Worm (Caenorhabditis elegans) whole organism, L4 larva: Measurements from ENCODE around the gene C18G1.9.

Experiments
- D1046.2 ChIP-seq: fragments of 200-800 bp; sonication (Bioruptor generic); IDR thresholded peaks from 2 replicates; pipeline ENCODE4 v1.3.6; 2022; ENCODE audit warnings: missing genetic modification characterization, missing compliant biosample characterization
- F37D6.2 ChIP-seq: sonication (generic microtip); optimal IDR thresholded peaks from 2 replicates; lab custom pipeline; 2016; ENCODE audit warnings: mild to moderate bottlenecking, missing genetic modification characterization, missing compliant biosample characterization
- F44E2.7 ChIP-seq: fragments of 200-800 bp; sonication (Bioruptor generic); IDR thresholded peaks from 2 replicates; pipeline ENCODE4 v2.1.2; 2022; ENCODE audit warnings: missing genetic modification characterization, missing compliant biosample characterization
- F49E8.2 ChIP-seq: sonication (generic microtip); optimal IDR thresholded peaks from 2 replicates; lab custom pipeline; 2016; ENCODE audit warnings: missing compliant biosample characterization, mild to moderate bottlenecking, missing genetic modification characterization, borderline replicate concordance
- R02D3.7 ChIP-seq: fragments of 150-350 bp; sonication (generic microtip); optimal IDR thresholded peaks from 3 replicates; lab custom pipeline; 2014; ENCODE audit warnings: missing biosample characterization, missing genetic modification characterization
- T26A8.4 ChIP-seq: fragments of 200-800 bp; sonication (Bioruptor generic); IDR thresholded peaks from 2 replicates; pipeline ENCODE4 v1.3.6; 2022; ENCODE audit warnings: missing genetic modification characterization, missing compliant biosample characterization
- Y5F2A.4 ChIP-seq: fragments of 200-800 bp; sonication (Bioruptor generic); optimal IDR thresholded peaks from 2 replicates; lab custom pipeline; 2018; ENCODE audit warnings: mild to moderate bottlenecking, missing genetic modification characterization, missing compliant biosample characterization
- Y75B8A.6 ChIP-seq: fragments of 200-800 bp; sonication (Bioruptor generic); IDR thresholded peaks from 2 replicates; pipeline ENCODE4 v1.3.6; 2022; ENCODE audit warnings: missing genetic modification reagents, missing genetic modification characterization, missing compliant biosample characterization
- aha-1 ChIP-seq: fragments of 150-350 bp; peaks from one replicate; lab custom pipeline; 2014; ENCODE audit warnings: missing biosample characterization, missing genetic modification characterization
- aly-2 ChIP-seq: sonication (generic microtip); optimal IDR thresholded peaks from 2 replicates; lab custom pipeline; 2018; ENCODE audit warnings: missing biosample characterization, missing genetic modification characterization
- ama-1 ChIP-seq: fragments of 150-350 bp; optimal IDR thresholded peaks from 2 replicates; lab custom pipeline; 2014; ENCODE audit warnings: inconsistent platforms, mixed read lengths
- attf-4 ChIP-seq: sonication (generic microtip); optimal IDR thresholded peaks from 3 replicates; lab custom pipeline; 2017; ENCODE audit warnings: missing biosample characterization, missing genetic modification characterization
- ceh-20 ChIP-seq: fragments of 200-800 bp; sonication (Bioruptor generic); IDR thresholded peaks from 2 replicates; pipeline ENCODE4 v1.3.6; 2022; ENCODE audit warnings: missing genetic modification reagents, missing genetic modification characterization, missing compliant biosample characterization
- ceh-62 ChIP-seq: sonication (generic microtip); optimal IDR thresholded peaks from 2 replicates; lab custom pipeline; 2017; ENCODE audit warnings: missing biosample characterization, missing genetic modification characterization
- ces-1 ChIP-seq: fragments of 150-350 bp; sonication (generic microtip); optimal IDR thresholded peaks from 4 replicates; lab custom pipeline; 2014; ENCODE audit warnings: missing biosample characterization, missing genetic modification reagents, missing genetic modification characterization
- daf-12 ChIP-seq: fragments of 150-350 bp; optimal IDR thresholded peaks from 2 replicates; lab custom pipeline; 2014; ENCODE audit warnings: missing biosample characterization, missing genetic modification reagents, missing genetic modification characterization
- daf-16 ChIP-seq, 3 experiments: sonication (generic microtip); optimal IDR thresholded peaks; 2 replicates each; lab custom pipeline; 2016 to 2017; ENCODE audit warnings: missing genetic modification characterization in 3 of 3, missing genetic modification reagents in 3 of 3, mild to moderate bottlenecking in 2 of 3, missing compliant biosample characterization in 2 of 3, missing biosample characterization in 1 of 3, moderate library complexity in 1 of 3
- daf-19 ChIP-seq: fragments of 200-800 bp; sonication (Bioruptor generic); conservative IDR thresholded peaks from 2 replicates; pipeline ENCODE4 v1.3.6; 2022; ENCODE audit warnings: missing genetic modification characterization, missing compliant biosample characterization
- daf-8 ChIP-seq: fragments of 200-800 bp; sonication (Bioruptor generic); IDR thresholded peaks from 2 replicates; pipeline ENCODE4 v1.3.6; 2022; ENCODE audit warnings: missing genetic modification characterization, missing compliant biosample characterization
- dmd-6 ChIP-seq: fragments of 200-800 bp; sonication (Bioruptor generic); IDR thresholded peaks from 2 replicates; pipeline ENCODE4 v1.3.6; 2022; ENCODE audit warnings: missing genetic modification reagents, missing genetic modification characterization, missing compliant biosample characterization
- duxl-1 ChIP-seq: sonication (generic microtip); optimal IDR thresholded peaks from 2 replicates; lab custom pipeline; 2016; ENCODE audit warnings: mild to moderate bottlenecking, missing genetic modification characterization, moderate library complexity, missing compliant biosample characterization; ENCODE audit not compliant: poor library complexity
- dve-1 ChIP-seq: sonication (generic microtip); optimal IDR thresholded peaks from 2 replicates; lab custom pipeline; 2017; ENCODE audit warnings: antibody characterized with exemption, mild to moderate bottlenecking, missing genetic modification characterization, missing compliant biosample characterization; ENCODE audit not compliant: insufficient read depth
- fkh-10 ChIP-seq: fragments of 150-350 bp; optimal IDR thresholded peaks from 2 replicates; lab custom pipeline; 2014; ENCODE audit warnings: missing biosample characterization, missing genetic modification reagents, missing genetic modification characterization
- fos-1 ChIP-seq: fragments of 150-350 bp; optimal IDR thresholded peaks from 2 replicates; lab custom pipeline; 2014; ENCODE audit warnings: missing biosample characterization, missing genetic modification characterization
- hlh-11 ChIP-seq: fragments of 200-800 bp; sonication (Bioruptor generic); optimal IDR thresholded peaks from 2 replicates; lab custom pipeline; 2018; ENCODE audit warnings: mild to moderate bottlenecking, missing genetic modification characterization, missing compliant biosample characterization
- hmg-1.1 ChIP-seq: fragments of 200-800 bp; sonication (Bioruptor generic); IDR thresholded peaks from 2 replicates; pipeline ENCODE4 v1.3.6; 2022; ENCODE audit warnings: missing genetic modification reagents, missing genetic modification characterization, missing compliant biosample characterization
- jun-1 ChIP-seq: fragments of 150-350 bp; optimal IDR thresholded peaks from 2 replicates; lab custom pipeline; 2014; ENCODE audit warnings: missing biosample characterization, missing genetic modification reagents, missing genetic modification characterization
- lin-1 ChIP-seq: fragments of 200-800 bp; sonication (Bioruptor generic); IDR thresholded peaks from 2 replicates; pipeline ENCODE4 v1.3.6; 2022; ENCODE audit warnings: missing genetic modification reagents, missing genetic modification characterization, missing compliant biosample characterization
- lin-13 ChIP-seq: fragments of 150-350 bp; optimal IDR thresholded peaks from 2 replicates; lab custom pipeline; 2014; ENCODE audit warnings: missing biosample characterization, missing genetic modification reagents, missing genetic modification characterization
- madf-9 ChIP-seq: fragments of 200-800 bp; sonication (Bioruptor generic); conservative IDR thresholded peaks from 2 replicates; pipeline ENCODE4 v1.3.6; 2022; ENCODE audit warnings: missing genetic modification reagents, missing genetic modification characterization, missing compliant biosample characterization
- mdl-1 ChIP-seq, 2 experiments: fragments of 150-350 bp in 1 of 2; sonication (generic microtip) in 1 of 2; optimal IDR thresholded peaks; 2 replicates each; lab custom pipeline; 2014 to 2017; ENCODE audit warnings: missing biosample characterization in 2 of 2, missing genetic modification characterization in 2 of 2
- mep-1 ChIP-seq: fragments of 150-350 bp; sonication (generic microtip); optimal IDR thresholded peaks from 3 replicates; lab custom pipeline; 2014; ENCODE audit warnings: missing biosample characterization, missing genetic modification characterization
- mxl-2 ChIP-seq: fragments of 200-800 bp; sonication (Bioruptor generic); conservative IDR thresholded peaks from 2 replicates; pipeline ENCODE4 v1.3.6; 2022; ENCODE audit warnings: missing genetic modification reagents, missing genetic modification characterization, missing compliant biosample characterization
- mxl-3 ChIP-seq: fragments of 200-800 bp; sonication (Bioruptor generic); optimal IDR thresholded peaks from 2 replicates; lab custom pipeline; 2018; ENCODE audit warnings: mild to moderate bottlenecking, missing genetic modification characterization, missing compliant biosample characterization
- nhr-10 ChIP-seq: fragments of 150-350 bp; optimal IDR thresholded peaks from 2 replicates; lab custom pipeline; 2014; ENCODE audit warnings: missing biosample characterization, missing genetic modification characterization
- nhr-102 ChIP-seq: sonication (generic microtip); optimal IDR thresholded peaks from 2 replicates; lab custom pipeline; 2016; ENCODE audit warnings: mild to moderate bottlenecking, missing genetic modification characterization, moderate library complexity, missing compliant biosample characterization
- nhr-111 ChIP-seq: fragments of 200-800 bp; sonication (Bioruptor generic); optimal IDR thresholded peaks from 2 replicates; lab custom pipeline; 2018; ENCODE audit warnings: mild to moderate bottlenecking, missing genetic modification characterization, missing compliant biosample characterization
- nhr-28 ChIP-seq: fragments of 150-350 bp; optimal IDR thresholded peaks from 2 replicates; lab custom pipeline; 2014; ENCODE audit warnings: missing biosample characterization, missing genetic modification characterization
- nhr-41 ChIP-seq: fragments of 200-800 bp; sonication (Bioruptor generic); IDR thresholded peaks from 2 replicates; pipeline ENCODE4 v1.3.6; 2022; ENCODE audit warnings: missing genetic modification reagents, missing genetic modification characterization, missing compliant biosample characterization
- nhr-42 ChIP-seq: fragments of 200-800 bp; sonication (Bioruptor generic); IDR thresholded peaks from 2 replicates; pipeline ENCODE4 v1.3.6; 2022; ENCODE audit warnings: missing genetic modification characterization, missing compliant biosample characterization
- nhr-6 ChIP-seq: fragments of 150-350 bp; optimal IDR thresholded peaks from 2 replicates; lab custom pipeline; 2014; ENCODE audit warnings: missing biosample characterization, missing genetic modification characterization
- nhr-77 ChIP-seq: fragments of 150-350 bp; optimal IDR thresholded peaks from 2 replicates; lab custom pipeline; 2014; ENCODE audit warnings: missing biosample characterization, missing genetic modification characterization
- pqm-1 ChIP-seq: sonication (generic microtip); optimal IDR thresholded peaks from 2 replicates; lab custom pipeline; 2017; ENCODE audit warnings: missing biosample characterization, missing genetic modification characterization
- rbr-2 ChIP-seq: sonication (generic microtip); optimal IDR thresholded peaks from 2 replicates; lab custom pipeline; 2016; ENCODE audit warnings: missing genotype, missing genetic modification characterization, missing compliant biosample characterization
- sdz-12 ChIP-seq: fragments of 200-800 bp; sonication (Bioruptor generic); optimal IDR thresholded peaks from 2 replicates; lab custom pipeline; 2018; ENCODE audit warnings: mild to moderate bottlenecking, missing genetic modification characterization, missing compliant biosample characterization
- skn-1 ChIP-seq: fragments of 150-350 bp; optimal IDR thresholded peaks from 2 replicates; lab custom pipeline; 2014; ENCODE audit warnings: missing biosample characterization, missing genetic modification characterization
- snpc-4 ChIP-seq: fragments of 150-350 bp; optimal IDR thresholded peaks from 2 replicates; lab custom pipeline; 2014; ENCODE audit warnings: missing biosample characterization, missing genetic modification characterization
- spr-1 ChIP-seq: sonication (generic microtip); optimal IDR thresholded peaks from 2 replicates; lab custom pipeline; 2016; ENCODE audit warnings: mild to moderate bottlenecking, missing genetic modification characterization, missing compliant biosample characterization
- unc-39 ChIP-seq: sonication (generic microtip); optimal IDR thresholded peaks from 2 replicates; lab custom pipeline; 2017; ENCODE audit warnings: missing biosample characterization, missing genetic modification characterization
- unc-62 ChIP-seq, 3 experiments: fragments of 150-350 bp in 1 of 3; sonication (generic microtip); optimal IDR thresholded peaks in 2 of 3; peaks in 1 of 3; 1 replicate in 1 of 3; 2 replicates in 2 of 3; lab custom pipeline; 2014 to 2017; ENCODE audit warnings: missing biosample characterization in 3 of 3, missing genetic modification characterization in 3 of 3, missing genetic modification reagents in 3 of 3, missing genotype in 1 of 3
- vab-7 ChIP-seq: fragments of 200-800 bp; sonication (Bioruptor generic); IDR thresholded peaks from 2 replicates; pipeline ENCODE4 v1.3.6; 2022; ENCODE audit warnings: missing genetic modification reagents, missing genetic modification characterization, missing compliant biosample characterization
- zfp-2 ChIP-seq: sonication (generic microtip); optimal IDR thresholded peaks from 2 replicates; lab custom pipeline; 2016; ENCODE audit warnings: mild to moderate bottlenecking, missing genetic modification characterization, missing compliant biosample characterization
- ztf-11 ChIP-seq: fragments of 150-350 bp; optimal IDR thresholded peaks from 2 replicates; lab custom pipeline; 2014; ENCODE audit warnings: missing biosample characterization, missing genetic modification characterization

Gene C18G1.9

DNA sequence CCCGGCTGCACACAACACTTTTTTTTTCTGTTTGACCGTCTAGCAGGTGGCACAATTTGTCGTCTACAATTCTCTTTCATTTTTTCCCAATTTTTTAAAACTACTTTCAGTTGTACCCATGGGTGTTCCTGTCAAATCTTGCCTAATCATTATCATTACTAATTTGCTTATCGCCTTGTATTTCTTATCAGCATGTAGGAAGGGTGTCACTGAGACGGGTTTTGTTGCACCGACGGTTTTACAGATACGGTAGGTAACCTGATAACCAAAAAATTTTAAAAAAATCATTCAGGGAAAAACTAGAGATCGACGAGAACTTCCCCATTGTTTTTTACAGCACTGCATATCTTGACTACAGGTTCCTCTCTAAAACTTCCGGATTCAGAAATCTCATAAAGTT lies 31.8 kb downstream of the C18G1.9 start, which contains the start of gene F39G3.2:
Gene F39G3.2 (plus strand): TSS at position 105 of the 400 bp plus-strand sequence.
- TF ChIP-seq F49E8.2 (tag; lab: Kevin White, UChicago) (no peak), nhr-102 (no peak), lin-1 (0 out of 2 replicates have a peak, but pooled peaks have one; percentile 12), zfp-2 (tag; lab: Kevin White, UChicago) (no peak), daf-8 (no peak), nhr-10 (tag; lab: Kevin White, UChicago) (no peak), F44E2.7 (no peak), aha-1 (tag; lab: Kevin White, UChicago) (no peak), daf-19 (GFP tag; lab: Robert Waterston, UW) (no peak), ceh-20 (GFP tag; lab: Robert Waterston, UW) (no peak), D1046.2 (no peak), nhr-6 (tag; lab: Kevin White, UChicago) (no peak), mxl-3 (GFP tag; lab: Kevin White, UChicago) (no peak), hmg-1.1 (no peak), nhr-28 (tag; lab: Kevin White, UChicago) (peak; percentile 72), skn-1 (tag; lab: Kevin White, UChicago) (no peak), duxl-1 (tag; lab: Kevin White, UChicago) (no peak), dmd-6 (GFP tag; lab: Robert Waterston, UW) (peak; percentile 59), Y75B8A.6 (GFP tag; lab: Robert Waterston, UW) (no peak), dve-1 (tag; lab: Kevin White, UChicago) (peak; percentile 54), aly-2 (tag; lab: Kevin White, UChicago) (no peak), unc-62 (GFP tag; optimal IDR thresholded peaks at IDR 0.05 in 1 of 2; lab: Kevin White, UChicago) (peak in 1 of 2 experiments; percentile 40), unc-62 (tag; optimal IDR thresholded peaks at IDR 0.05; lab: Kevin White, UChicago) (no peak), daf-16 (GFP tag; optimal IDR thresholded peaks at IDR 0.05; lab: Kevin White, UChicago) (no peak), daf-16 (tag; optimal IDR thresholded peaks at IDR 0.05; lab: Kevin White, UChicago) (peak; percentile 37), ceh-62 (tag; lab: Kevin White, UChicago) (no peak), attf-4 (tag; lab: Kevin White, UChicago) (no peak), ama-1 (lab: Kevin White, UChicago) (no peak), spr-1 (tag; lab: Kevin White, UChicago) (no peak), mdl-1 (tag; optimal IDR thresholded peaks at IDR 0.05; lab: Kevin White, UChicago) (no peak), F37D6.2 (no peak), hlh-11 (tag; lab: Kevin White, UChicago) (peak; percentile 56), madf-9 (GFP tag; lab: Robert Waterston, UW) (no peak), rbr-2 (tag; lab: Kevin White, UChicago) (no peak), nhr-41 (GFP tag; lab: Robert Waterston, UW) (no peak), pqm-1 (tag; lab: Kevin White, UChicago) (peak; percentile 89), T26A8.4 (GFP tag; lab: Robert Waterston, UW) (no peak), nhr-111 (GFP tag; lab: Kevin White, UChicago) (no peak), fkh-10 (GFP tag; lab: Kevin White, UChicago) (no peak), mxl-2 (GFP tag; lab: Robert Waterston, UW) (no peak), ztf-11 (no peak), vab-7 (GFP tag; lab: Robert Waterston, UW) (no peak), daf-12 (tag; lab: Kevin White, UChicago) (no peak), jun-1 (tag; lab: Kevin White, UChicago) (no peak), nhr-42 (no peak), mep-1 (tag; lab: Kevin White, UChicago) (no peak), ces-1 (no peak), snpc-4 (tag; lab: Kevin White, UChicago) (no peak), nhr-77 (tag; lab: Kevin White, UChicago) (no peak), R02D3.7 (tag; lab: Kevin White, UChicago) (no peak), sdz-12 (no peak), lin-13 (GFP tag; lab: Kevin White, UChicago) (no peak), Y5F2A.4 (no peak), unc-39 (tag; lab: Kevin White, UChicago) (no peak), fos-1 (tag; lab: Kevin White, UChicago) (no peak)
